Fruit fly (Drosophila melanogaster): ENCODE measurements around the gene Miox.

DNA sequence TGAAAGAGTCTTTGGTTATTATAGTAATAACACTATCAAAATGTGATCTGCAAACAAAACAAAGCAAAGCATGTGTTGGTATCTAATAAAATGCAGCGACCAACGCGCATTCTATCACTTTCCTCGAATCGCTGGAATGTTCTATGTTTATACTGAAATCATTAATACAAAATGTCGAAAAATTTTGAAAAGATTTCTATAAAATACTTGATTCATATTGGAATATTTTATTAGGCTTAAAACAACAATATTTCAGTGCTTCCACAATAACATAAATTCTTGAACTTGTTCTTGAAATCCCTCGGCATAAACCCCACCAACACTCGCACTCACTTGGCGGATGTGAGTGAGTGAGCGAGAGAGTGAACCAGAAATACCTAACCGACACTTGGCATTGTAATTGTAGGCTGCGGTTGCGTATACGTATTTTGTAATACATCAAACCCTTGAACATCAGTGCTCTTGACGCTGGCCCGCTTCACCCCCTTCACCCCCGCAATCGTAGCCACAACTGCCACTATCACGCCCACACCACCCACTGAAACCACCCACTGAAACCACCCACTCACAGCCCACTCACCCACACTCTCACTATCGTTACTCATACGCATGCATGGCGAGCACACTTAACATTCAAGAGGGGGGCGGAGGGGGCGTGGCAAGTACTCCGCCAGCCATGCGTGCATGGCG, 38.3 kb downstream of the Miox start:
- no peak for TF ChIP-seq Myc (optimal IDR thresholded peaks at IDR 0.05)
- no peak for TF ChIP-seq psq (optimal IDR thresholded peaks at IDR 0.05)
- TF ChIP-seq h (optimal IDR thresholded peaks at IDR 0.05): no peak
- TF ChIP-seq insv (optimal IDR thresholded peaks at IDR 0.05): no peak
- no peak for TF ChIP-seq ttk (optimal IDR thresholded peaks at IDR 0.05)
- TF ChIP-seq Sin3A (optimal IDR thresholded peaks at IDR 0.05): no peak

Data from Kc167 (cell line).